Worm (Caenorhabditis elegans): ENCODE data around the gene F26F2.3.

- TF ChIP-seq nhr-12 (tag; optimal IDR thresholded peaks at IDR 0.05) (no peak), nhr-76 (tag; optimal IDR thresholded peaks at IDR 0.05) (no peak), blmp-1 (tag; optimal IDR thresholded peaks at IDR 0.05) (no peak), tbx-8 (GFP tag; optimal IDR thresholded peaks at IDR 0.05) (no peak), lin-13 (tag; optimal IDR thresholded peaks at IDR 0.05) (no peak), ztf-11 (tag; optimal IDR thresholded peaks at IDR 0.05) (no peak), flh-1 (GFP tag; optimal IDR thresholded peaks at IDR 0.05) (no peak), nhr-28 (tag; optimal IDR thresholded peaks at IDR 0.05) (no peak), elt-1 (tag; optimal IDR thresholded peaks at IDR 0.05; ENCODE audit: borderline replicate concordance, insufficient read depth) (no peak), lin-32 (GFP tag; optimal IDR thresholded peaks at IDR 0.05) (no peak), hlh-1 (tag; optimal IDR thresholded peaks at IDR 0.05) (no peak), sptf-1 (tag; optimal IDR thresholded peaks at IDR 0.05) (no peak)
These were observed 30.1 kb downstream of the F26F2.3 start, which contains the start of gene Y38H6C.15 for ce11 chrV:20536208-20536607.

Measured in whole organism, mixed stage, embryonic.